Worm (Caenorhabditis elegans): ENCODE measurements around the gene F19B2.6.

The F19B2.6 gene

DNA sequence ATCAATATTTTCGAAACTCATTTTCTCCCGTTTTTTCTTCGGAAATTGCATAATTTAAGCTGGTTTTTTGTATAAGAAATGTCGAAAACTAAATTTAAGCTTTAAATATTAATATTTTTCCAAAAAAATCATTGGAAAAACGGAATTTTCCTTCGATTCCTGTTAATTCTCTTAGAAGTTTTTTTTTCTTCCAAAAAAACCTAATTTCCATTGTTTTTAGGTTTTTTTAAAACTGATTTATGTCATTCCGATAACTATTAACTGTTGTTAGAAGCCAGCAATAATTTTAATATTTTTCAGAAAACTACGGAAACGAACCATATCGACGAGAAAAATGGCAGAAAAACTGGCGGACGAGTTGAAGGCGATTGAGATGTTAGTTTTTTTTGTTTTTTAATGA lies 43.0 kb downstream of the F19B2.6 start, which contains the start of gene fbxa-114:
Gene fbxa-114, plus strand, starts transcription at position 301 of the 400 bp plus-strand sequence.
- TF ChIP-seq lin-15B (tag; optimal IDR thresholded peaks at IDR 0.05) (no peak), nhr-67 (tag; optimal IDR thresholded peaks at IDR 0.05) (no peak), nhr-77 (tag; optimal IDR thresholded peaks at IDR 0.05) (no peak), snpc-4 (tag; optimal IDR thresholded peaks at IDR 0.05) (no peak), elt-1 (tag; optimal IDR thresholded peaks at IDR 0.05) (no peak), ama-1 (optimal IDR thresholded peaks at IDR 0.05) (no peak), mml-1 (tag; optimal IDR thresholded peaks at IDR 0.05) (no peak), skn-1 (tag; optimal IDR thresholded peaks at IDR 0.05) (no peak), eor-1 (tag; optimal IDR thresholded peaks at IDR 0.05) (no peak), ceh-28 (tag; optimal IDR thresholded peaks at IDR 0.05) (no peak), ZK546.5 (tag; optimal IDR thresholded peaks at IDR 0.05) (no peak), egl-27 (tag; optimal IDR thresholded peaks at IDR 0.05) (no peak), ceh-16 (tag; optimal IDR thresholded peaks at IDR 0.05) (no peak), fkh-10 (GFP tag; optimal IDR thresholded peaks at IDR 0.05) (no peak), sea-2 (GFP tag; optimal IDR thresholded peaks at IDR 0.05) (no peak), unc-39 (tag; optimal IDR thresholded peaks at IDR 0.05) (no peak), nhr-12 (tag; optimal IDR thresholded peaks at IDR 0.05) (no peak), elt-3 (tag; optimal IDR thresholded peaks at IDR 0.05) (no peak)

- TF ChIP-seq R02D3.7 (tag; optimal IDR thresholded peaks at IDR 0.05) (no peak), egl-27 (tag; optimal IDR thresholded peaks at IDR 0.05) (no peak), nfya-1 (tag; optimal IDR thresholded peaks at IDR 0.05; ENCODE audit: insufficient read depth) (no peak), unc-39 (tag; optimal IDR thresholded peaks at IDR 0.05) (no peak), pha-4 (tag; optimal IDR thresholded peaks at IDR 0.05) (no peak), snpc-4 (tag; optimal IDR thresholded peaks at IDR 0.05) (no peak), eor-1 (tag; optimal IDR thresholded peaks at IDR 0.05) (no peak), nhr-28 (tag; optimal IDR thresholded peaks at IDR 0.05) (no peak), ama-1 (optimal IDR thresholded peaks at IDR 0.05) (no peak), hmg-11 (tag; optimal IDR thresholded peaks at IDR 0.05) (no peak), nhr-67 (tag; optimal IDR thresholded peaks at IDR 0.05) (no peak), fos-1 (tag; optimal IDR thresholded peaks at IDR 0.05) (no peak), nhr-237 (tag; optimal IDR thresholded peaks at IDR 0.05) (no peak), nhr-43 (tag; optimal IDR thresholded peaks at IDR 0.05; ENCODE audit: poor library complexity, severe bottlenecking) (no peak), elt-3 (tag; optimal IDR thresholded peaks at IDR 0.05) (no peak), skn-1 (tag; optimal IDR thresholded peaks at IDR 0.05) (no peak), nhr-12 (tag; optimal IDR thresholded peaks at IDR 0.05) (no peak)
These were observed 44.8 kb downstream of the F19B2.6 start, which contains the start of gene fbxa-113 for ce11 chrV:20203085-20203484. fbxa-113 (plus strand) TSS chrV:20203385.

- no peak for TF ChIP-seq fos-1 (tag; optimal IDR thresholded peaks at IDR 0.05)
- no peak for TF ChIP-seq lsy-12 (tag; optimal IDR thresholded peaks at IDR 0.05)
- no peak for TF ChIP-seq nhr-76 (tag; optimal IDR thresholded peaks at IDR 0.05)
- TF ChIP-seq nhr-77 (tag; optimal IDR thresholded peaks at IDR 0.05): no peak
- no peak for TF ChIP-seq ztf-11 (tag; optimal IDR thresholded peaks at IDR 0.05)
- TF ChIP-seq tbx-2 (tag; optimal IDR thresholded peaks at IDR 0.05): no peak
- TF ChIP-seq ztf-4 (tag; optimal IDR thresholded peaks at IDR 0.05): no peak
- no peak for TF ChIP-seq elt-3 (tag; optimal IDR thresholded peaks at IDR 0.05)
These were observed 47.8 kb downstream of the F19B2.6 start, which contains the start of the genes fbxb-59 and srbc-34 for ce11 chrV:20206086-20206485. fbxb-59 (minus strand) TSS chrV:20206186. srbc-34 (plus strand) TSS chrV:20206318.
